Fruit fly (Drosophila melanogaster): ENCODE measurements around the gene Crag.

Crag gene

dm6 chrX:8574672-8575350 lies 17.0 kb upstream of the Crag start (continued):
- no peak for TF ChIP-seq CG5953 (GFP tag; IDR thresholded peaks at IDR 0.05)
- peak; percentile 9 for TF ChIP-seq pros (GFP tag; optimal IDR thresholded peaks at IDR 0.05)
- no peak; the same call in 1 of the 2 replicates for TF ChIP-seq chm (GFP tag; IDR thresholded peaks at IDR 0.05)
- no peak for TF ChIP-seq gfzf (GFP tag; optimal IDR thresholded peaks at IDR 0.05)
- no peak for TF ChIP-seq CG17361 (GFP tag; IDR thresholded peaks at IDR 0.05)
- TF ChIP-seq Stat92E (GFP tag; optimal IDR thresholded peaks at IDR 0.05), result no peak
- no peak for TF ChIP-seq NC2α (GFP tag; optimal IDR thresholded peaks at IDR 0.05)
- no peak for TF ChIP-seq CG13894 (tag; optimal IDR thresholded peaks at IDR 0.05)
- no peak for TF ChIP-seq ham (GFP tag; IDR thresholded peaks at IDR 0.05)
- TF ChIP-seq ro (GFP tag; IDR thresholded peaks at IDR 0.05), result no peak
- peak; percentile 10; the same call in 1 of the 2 replicates for TF ChIP-seq CG10366 (GFP tag; IDR thresholded peaks at IDR 0.05)
- TF ChIP-seq sisA (GFP tag; IDR thresholded peaks at IDR 0.05), result no peak
- peak; percentile 7 for TF ChIP-seq Kr (GFP tag; optimal IDR thresholded peaks at IDR 0.05)
- no peak for TF ChIP-seq CG3838 (GFP tag; optimal IDR thresholded peaks at IDR 0.05)
- TF ChIP-seq Vsx1 (GFP tag; optimal IDR thresholded peaks at IDR 0.05), result no peak
- TF ChIP-seq CG8359 (GFP tag; optimal IDR thresholded peaks at IDR 0.05; ENCODE audit: borderline replicate concordance), result no peak
- no peak for TF ChIP-seq Mes4 (GFP tag; optimal IDR thresholded peaks at IDR 0.05)
- TF ChIP-seq CG3281 (GFP tag; optimal IDR thresholded peaks at IDR 0.05), result peak; percentile 27
- TF ChIP-seq ftz-f1 (GFP tag; optimal IDR thresholded peaks at IDR 0.05), result peak; percentile 40
- no peak for TF ChIP-seq CG17802 (tag; optimal IDR thresholded peaks at IDR 0.05)
- no peak for TF ChIP-seq Optix (GFP tag; IDR thresholded peaks at IDR 0.05)
- no peak for TF ChIP-seq CG12744 (GFP tag; optimal IDR thresholded peaks at IDR 0.05)
- TF ChIP-seq gce (GFP tag; IDR thresholded peaks at IDR 0.05), result no peak
- 0 out of 2 replicates have a peak, but pooled peaks have one; percentile 3 for TF ChIP-seq dati (GFP tag; IDR thresholded peaks at IDR 0.05)
- no peak for TF ChIP-seq CG30020 (tag; optimal IDR thresholded peaks at IDR 0.05)
- TF ChIP-seq HHEX (GFP tag; optimal IDR thresholded peaks at IDR 0.05), result no peak
- no peak for TF ChIP-seq insv (GFP tag; optimal IDR thresholded peaks at IDR 0.05)
- TF ChIP-seq CG11560 (tag; IDR thresholded peaks at IDR 0.05), result no peak
- peak; percentile 7 for TF ChIP-seq NK7.1 (GFP tag; optimal IDR thresholded peaks at IDR 0.05)
- no peak for TF ChIP-seq gsb (GFP tag; IDR thresholded peaks at IDR 0.05)
- peak; percentile 18 for TF ChIP-seq CG13424 (tag; optimal IDR thresholded peaks at IDR 0.05)
- no peak for TF ChIP-seq BEAF-32 (GFP tag; optimal IDR thresholded peaks at IDR 0.05)
- TF ChIP-seq toy (GFP tag; IDR thresholded peaks at IDR 0.05), result no peak
- TF ChIP-seq CG7928 (GFP tag; optimal IDR thresholded peaks at IDR 0.05), result no peak
- no peak for TF ChIP-seq CkIIα-i1 (GFP tag; IDR thresholded peaks at IDR 0.05)
- peak; percentile 53 for TF ChIP-seq row (GFP tag; IDR thresholded peaks at IDR 0.05)
- TF ChIP-seq Ada2b (GFP tag; IDR thresholded peaks at IDR 0.05), result peak; percentile 28; the same call in 1 of the 2 replicates
- TF ChIP-seq klu (GFP tag; IDR thresholded peaks at IDR 0.05), result no peak
- TF ChIP-seq CG32767 (GFP tag; IDR thresholded peaks at IDR 0.05), result no peak
- TF ChIP-seq tin (GFP tag; optimal IDR thresholded peaks at IDR 0.05), result no peak
- peak; percentile 40 for TF ChIP-seq CG1832 (GFP tag; optimal IDR thresholded peaks at IDR 0.05)
- peak; percentile 26 for TF ChIP-seq CrebB (tag; optimal IDR thresholded peaks at IDR 0.05)
- TF ChIP-seq HLH54F (GFP tag; optimal IDR thresholded peaks at IDR 0.05), result peak; percentile 2
- TF ChIP-seq HLH4C (GFP tag; IDR thresholded peaks at IDR 0.05; ENCODE audit: partially characterized antibody), result no peak
- TF ChIP-seq CG12219 (GFP tag; optimal IDR thresholded peaks at IDR 0.05), result peak; percentile 14
- TF ChIP-seq CG11696 (GFP tag; IDR thresholded peaks at IDR 0.05), result no peak
- TF ChIP-seq crc (GFP tag; optimal IDR thresholded peaks at IDR 0.05), result no peak
- no peak for TF ChIP-seq CG7357 (GFP tag; IDR thresholded peaks at IDR 0.05)
- TF ChIP-seq ewg (GFP tag; optimal IDR thresholded peaks at IDR 0.05), result no peak
- TF ChIP-seq CG14965 (GFP tag; optimal IDR thresholded peaks at IDR 0.05; ENCODE audit: borderline replicate concordance), result no peak

Data from whole organism, embryonic.